Worm (Caenorhabditis elegans) whole organism, mixed stage, embryonic: ENCODE results near the gene C15C7.4.
A peak's percentile ranks its signal among the peaks of the same experiment; 100 is the strongest.

Experiments used
- M03D4.4 ChIP-seq: sonication (generic microtip); optimal IDR thresholded peaks from 2 replicates; lab custom pipeline; 2017; ENCODE audit warnings: mild to moderate bottlenecking, missing genetic modification characterization, missing compliant biosample characterization
- bed-3 ChIP-seq: fragments of 200-800 bp; sonication (Bioruptor generic); optimal IDR thresholded peaks from 3 replicates; lab custom pipeline; 2018; ENCODE audit warnings: mild to moderate bottlenecking, missing genetic modification characterization, moderate library complexity, missing compliant biosample characterization
- blmp-1 ChIP-seq: fragments of 150-350 bp; optimal IDR thresholded peaks from 2 replicates; lab custom pipeline; 2014; ENCODE audit warnings: missing biosample characterization, missing genetic modification characterization
- ceh-39 ChIP-seq: fragments of 150-350 bp; optimal IDR thresholded peaks from 2 replicates; lab custom pipeline; 2014; ENCODE audit warnings: missing biosample characterization, missing genetic modification characterization
- ceh-43 ChIP-seq: fragments of 200-800 bp; sonication (Bioruptor generic); optimal IDR thresholded peaks from 2 replicates; lab custom pipeline; 2018; ENCODE audit warnings: mild to moderate bottlenecking, missing genetic modification characterization, moderate library complexity, missing compliant biosample characterization
- ceh-83 ChIP-seq: fragments of 200-800 bp; sonication (Bioruptor generic); optimal IDR thresholded peaks from 2 replicates; lab custom pipeline; 2018; ENCODE audit warnings: mild to moderate bottlenecking, missing genetic modification characterization, missing compliant biosample characterization
- ces-1 ChIP-seq: fragments of 150-350 bp; optimal IDR thresholded peaks from 2 replicates; lab custom pipeline; 2014; ENCODE audit warnings: missing biosample characterization, missing genetic modification reagents, missing genetic modification characterization
- cnd-1 ChIP-seq: fragments of 200-800 bp; sonication (Bioruptor generic); optimal IDR thresholded peaks from 2 replicates; lab custom pipeline; 2018; ENCODE audit warnings: mild to moderate bottlenecking, missing genetic modification characterization, missing compliant biosample characterization
- drap-1 ChIP-seq: fragments of 200-800 bp; sonication (Bioruptor generic); optimal IDR thresholded peaks from 3 replicates; lab custom pipeline; 2018; ENCODE audit warnings: mild to moderate bottlenecking, missing genetic modification characterization, missing compliant biosample characterization
- elt-1 ChIP-seq: sonication (generic microtip); optimal IDR thresholded peaks from 2 replicates; lab custom pipeline; 2017; ENCODE audit warnings: missing genetic modification characterization, mild to moderate bottlenecking, missing compliant biosample characterization, antibody characterized with exemption, moderate library complexity, borderline replicate concordance; ENCODE audit not compliant: insufficient read depth
- elt-3 ChIP-seq: fragments of 150-350 bp; optimal IDR thresholded peaks from 2 replicates; lab custom pipeline; 2014; ENCODE audit warnings: missing biosample characterization, missing genetic modification characterization
- flh-1 ChIP-seq: fragments of 200-800 bp; sonication (Bioruptor generic); optimal IDR thresholded peaks from 2 replicates; lab custom pipeline; 2018; ENCODE audit warnings: mild to moderate bottlenecking, missing genetic modification characterization, moderate library complexity, missing compliant biosample characterization
- ham-2 ChIP-seq: fragments of 200-800 bp; sonication (Bioruptor generic); optimal IDR thresholded peaks from 2 replicates; lab custom pipeline; 2018; ENCODE audit warnings: mild to moderate bottlenecking, missing genetic modification characterization, missing compliant biosample characterization
- hlh-1 ChIP-seq: fragments of 150-350 bp; optimal IDR thresholded peaks from 2 replicates; lab custom pipeline; 2014; ENCODE audit warnings: missing biosample characterization, missing genetic modification reagents, missing genetic modification characterization
- lin-13 ChIP-seq: fragments of 150-350 bp; optimal IDR thresholded peaks from 2 replicates; lab custom pipeline; 2014; ENCODE audit warnings: missing biosample characterization, missing genetic modification characterization
- mab-5 ChIP-seq: fragments of 150-350 bp; optimal IDR thresholded peaks from 2 replicates; lab custom pipeline; 2014; ENCODE audit warnings: missing biosample characterization, missing genetic modification characterization
- mep-1 ChIP-seq: fragments of 150-350 bp; optimal IDR thresholded peaks from 2 replicates; lab custom pipeline; 2017; ENCODE audit warnings: missing biosample characterization, missing genetic modification reagents, missing genetic modification characterization, inconsistent platforms
- nhr-12 ChIP-seq: fragments of 150-350 bp; optimal IDR thresholded peaks from 2 replicates; lab custom pipeline; 2014; ENCODE audit warnings: missing biosample characterization, missing genetic modification characterization
- nhr-2 ChIP-seq: fragments of 150-350 bp; optimal IDR thresholded peaks from 2 replicates; lab custom pipeline; 2014; ENCODE audit warnings: missing biosample characterization, missing genetic modification characterization
- nhr-28 ChIP-seq: fragments of 150-350 bp; optimal IDR thresholded peaks from 2 replicates; lab custom pipeline; 2014; ENCODE audit warnings: missing biosample characterization, missing genetic modification characterization
- nhr-76 ChIP-seq: sonication (generic microtip); optimal IDR thresholded peaks from 2 replicates; lab custom pipeline; 2017; ENCODE audit warnings: missing biosample characterization, missing genetic modification characterization
- pha-4 ChIP-seq: fragments of 150-350 bp; optimal IDR thresholded peaks from 2 replicates; lab custom pipeline; 2018; ENCODE audit warnings: missing biosample characterization, missing genetic modification reagents, missing genetic modification characterization
- sem-2 ChIP-seq: fragments of 200-800 bp; sonication (Bioruptor generic); optimal IDR thresholded peaks from 2 replicates; lab custom pipeline; 2018; ENCODE audit warnings: mild to moderate bottlenecking, missing genetic modification characterization, missing compliant biosample characterization
- snpc-4 ChIP-seq: fragments of 150-350 bp; optimal IDR thresholded peaks from 2 replicates; lab custom pipeline; 2014; ENCODE audit warnings: missing biosample characterization, missing genetic modification characterization
- sptf-1 ChIP-seq: sonication (generic microtip); optimal IDR thresholded peaks from 2 replicates; lab custom pipeline; 2017; ENCODE audit warnings: mild to moderate bottlenecking, missing genetic modification characterization, moderate library complexity, missing compliant biosample characterization
- tbx-8 ChIP-seq: fragments of 200-800 bp; sonication (Bioruptor generic); optimal IDR thresholded peaks from 2 replicates; lab custom pipeline; 2018; ENCODE audit warnings: mild to moderate bottlenecking, missing genetic modification characterization, moderate library complexity, missing compliant biosample characterization
- unc-120 ChIP-seq: sonication (generic microtip); optimal IDR thresholded peaks from 2 replicates; lab custom pipeline; 2017; ENCODE audit warnings: missing genetic modification characterization, missing compliant biosample characterization; ENCODE audit not compliant: poor library complexity, severe bottlenecking
- unc-62 ChIP-seq: fragments of 150-350 bp; optimal IDR thresholded peaks from 2 replicates; lab custom pipeline; 2014; ENCODE audit warnings: missing biosample characterization, missing genetic modification reagents, missing genetic modification characterization
- ztf-11 ChIP-seq: fragments of 150-350 bp; optimal IDR thresholded peaks from 2 replicates; lab custom pipeline; 2014; ENCODE audit warnings: missing biosample characterization, missing genetic modification characterization

Gene C15C7.4

DNA sequence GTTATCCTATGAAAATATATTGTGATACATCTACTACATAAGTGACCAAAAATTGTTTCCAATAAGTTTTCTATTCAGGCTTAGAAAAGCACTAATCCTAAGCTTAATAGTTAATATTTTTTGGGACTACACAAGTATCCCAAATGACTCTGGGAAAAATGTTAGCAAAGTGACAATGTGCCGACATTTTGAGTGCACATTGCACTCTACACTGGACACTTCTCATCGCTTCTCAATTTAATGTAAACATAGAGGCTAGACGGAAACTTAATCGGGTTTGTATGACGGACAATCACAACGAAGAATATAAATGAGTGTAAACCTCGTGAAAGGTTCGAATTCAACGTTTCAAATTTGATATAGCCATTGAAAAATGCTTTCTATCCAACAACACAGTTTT is 33.7 kb upstream of the C15C7.4 start:
- TF ChIP-seq ztf-11 (tag; lab: Kevin White, UChicago), result no peak
- TF ChIP-seq ces-1 (GFP tag; lab: Kevin White, UChicago), result peak; percentile 65
- no peak for TF ChIP-seq tbx-8
- no peak for TF ChIP-seq nhr-28 (tag; lab: Kevin White, UChicago)
- no peak for TF ChIP-seq nhr-76 (tag; lab: Kevin White, UChicago)
- TF ChIP-seq pha-4 (tag; lab: Kevin White, UChicago), result peak; percentile 65
- TF ChIP-seq hlh-1 (tag; lab: Kevin White, UChicago), result peak; percentile 17
- TF ChIP-seq unc-62, result peak; percentile 55

DNA sequence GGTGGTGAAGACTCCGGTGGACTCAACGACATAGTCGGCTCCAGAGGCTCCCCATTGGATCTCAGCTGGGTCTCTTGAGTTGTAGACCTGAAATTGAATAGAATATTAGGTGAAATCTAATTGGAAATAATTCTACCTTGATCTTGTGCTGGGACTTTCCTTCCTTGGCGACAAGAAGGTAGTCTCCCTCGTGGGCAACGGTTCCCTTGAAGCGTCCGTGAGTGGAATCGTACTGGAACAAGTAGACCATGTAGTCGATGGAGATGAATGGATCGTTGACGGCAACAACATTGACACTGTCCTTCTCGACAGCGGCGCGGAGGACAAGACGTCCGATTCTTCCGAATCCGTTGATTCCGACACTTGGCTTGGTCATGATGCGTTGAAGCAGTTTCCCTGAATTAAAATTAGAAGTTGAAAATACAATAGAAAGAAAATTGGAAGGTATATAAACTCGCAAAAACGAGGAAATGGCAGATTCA is 32.4 kb upstream of the C15C7.4 start, which contains the start of gene gpd-3:
Gene gpd-3 (minus strand): TSS at position 396 of the 482 bp plus-strand sequence.
- TF ChIP-seq unc-120, result no peak
- TF ChIP-seq ceh-83 (GFP tag; lab: Kevin White, UChicago), result no peak
- no peak for TF ChIP-seq flh-1 (GFP tag; lab: Kevin White, UChicago)
- no peak for TF ChIP-seq sem-2 (GFP tag; lab: Kevin White, UChicago)
- no peak for TF ChIP-seq ces-1 (GFP tag; lab: Kevin White, UChicago)
- TF ChIP-seq lin-13 (tag; lab: Kevin White, UChicago), result no peak
- TF ChIP-seq ceh-39 (tag; lab: Kevin White, UChicago), result no peak
- no peak for TF ChIP-seq blmp-1 (tag; lab: Kevin White, UChicago)
- TF ChIP-seq nhr-2 (tag; lab: Kevin White, UChicago), result no peak
- TF ChIP-seq hlh-1 (tag; lab: Kevin White, UChicago), result no peak
- TF ChIP-seq sptf-1 (tag; lab: Kevin White, UChicago), result no peak
- no peak for TF ChIP-seq ztf-11 (tag; lab: Kevin White, UChicago)
- no peak for TF ChIP-seq cnd-1 (tag; lab: Kevin White, UChicago)
- no peak for TF ChIP-seq ceh-43
- no peak for TF ChIP-seq mab-5 (tag; lab: Kevin White, UChicago)
- TF ChIP-seq ham-2, result no peak

DNA sequence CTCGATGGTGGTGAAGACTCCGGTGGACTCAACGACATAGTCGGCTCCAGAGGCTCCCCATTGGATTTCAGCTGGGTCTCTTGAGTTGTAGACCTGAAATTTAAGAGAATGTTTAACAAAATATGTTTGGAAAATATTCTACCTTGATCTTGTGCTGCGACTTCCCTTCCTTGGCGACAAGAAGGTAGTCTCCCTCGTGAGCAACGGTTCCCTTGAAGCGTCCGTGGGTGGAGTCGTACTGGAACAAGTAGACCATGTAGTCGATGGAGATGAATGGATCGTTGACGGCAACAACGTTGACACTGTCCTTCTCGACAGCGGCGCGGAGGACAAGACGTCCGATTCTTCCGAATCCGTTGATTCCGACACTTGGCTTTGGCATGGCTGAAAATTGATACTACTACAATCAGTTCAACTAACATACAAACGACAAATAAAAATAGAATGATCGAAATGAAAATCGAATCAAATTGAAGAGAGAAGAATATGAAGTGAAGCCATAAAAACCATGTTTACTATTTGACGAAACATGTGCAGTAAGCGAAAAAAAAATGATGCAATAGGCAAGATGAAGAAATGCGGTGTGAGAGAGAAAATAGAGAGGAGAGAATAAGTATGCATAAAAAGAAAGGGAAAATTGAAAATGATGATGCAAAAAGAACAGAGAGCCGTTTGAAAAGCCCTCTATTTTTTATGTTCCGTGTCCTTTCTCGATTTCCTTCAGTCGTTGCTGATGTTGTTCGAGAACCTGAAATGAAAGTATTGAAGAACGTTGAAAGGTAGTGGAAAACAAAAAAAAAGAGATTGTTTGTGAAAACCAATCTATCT is 30.8 kb upstream of the C15C7.4 start, which contains the start of gene gpd-2:
Gene gpd-2 (minus strand): TSS at position 384 of the 828 bp plus-strand sequence.
- TF ChIP-seq elt-3 (tag; lab: Kevin White, UChicago) (no peak), ceh-39 (tag; lab: Kevin White, UChicago) (no peak), tbx-8 (no peak), mep-1 (tag; lab: Kevin White, UChicago) (no peak), elt-1 (no peak)
- TF ChIP-seq, all 35 proteins: peak for 0

DNA sequence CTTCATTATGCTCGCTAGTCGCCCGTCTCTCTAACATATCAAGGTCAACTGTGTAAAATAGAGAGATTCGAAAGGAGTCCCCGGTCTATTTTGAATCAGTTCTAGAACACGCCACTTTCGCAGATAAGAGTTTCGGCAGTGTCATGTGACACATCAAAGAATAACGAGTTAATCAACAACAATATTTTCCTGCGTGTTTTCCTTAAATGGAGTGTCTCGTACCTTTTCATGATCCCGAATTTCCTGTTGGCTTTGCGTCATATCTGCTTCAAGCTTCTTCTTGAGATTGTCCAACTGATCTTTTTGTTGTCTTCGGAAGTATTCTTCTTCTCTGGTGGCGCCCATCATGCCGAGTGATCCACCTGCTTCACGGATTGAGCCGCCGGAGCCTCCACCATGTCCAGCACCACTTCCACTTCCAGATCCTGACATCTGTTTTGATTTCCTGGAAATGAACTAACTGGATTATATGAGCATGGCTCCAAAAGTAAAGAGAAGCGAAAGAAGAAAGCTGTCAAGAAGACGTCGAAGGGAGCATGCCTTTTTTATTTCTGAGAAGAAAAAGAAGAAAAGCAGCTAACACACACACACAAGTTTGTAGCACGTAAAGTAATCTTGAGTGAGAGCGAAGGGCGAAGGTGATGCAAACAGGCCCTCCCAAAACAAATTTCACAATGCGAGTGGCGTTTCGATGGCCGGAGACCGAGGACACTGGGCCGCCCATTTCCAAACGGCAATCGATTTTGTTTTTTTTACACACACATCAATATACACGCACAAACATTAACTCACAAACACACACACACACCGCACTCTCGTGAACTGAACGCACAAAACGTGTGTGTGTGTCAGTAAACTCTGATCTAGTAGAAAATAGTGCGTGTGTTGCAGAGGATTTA is 30.0 kb upstream of the C15C7.4 start:
- no peak for TF ChIP-seq mab-5 (tag; lab: Kevin White, UChicago)
- TF ChIP-seq bed-3 (GFP tag; lab: Kevin White, UChicago), result no peak
- TF ChIP-seq sptf-1 (tag; lab: Kevin White, UChicago), result no peak
- no peak for TF ChIP-seq snpc-4 (tag; lab: Kevin White, UChicago)
- TF ChIP-seq blmp-1 (tag; lab: Kevin White, UChicago), result no peak
- no peak for TF ChIP-seq nhr-2 (tag; lab: Kevin White, UChicago)
- no peak for TF ChIP-seq tbx-8
- no peak for TF ChIP-seq elt-1
- no peak for TF ChIP-seq nhr-76 (tag; lab: Kevin White, UChicago)
- TF ChIP-seq lin-13 (tag; lab: Kevin White, UChicago), result no peak
- TF ChIP-seq nhr-12 (tag; lab: Kevin White, UChicago), result no peak
- TF ChIP-seq M03D4.4 (tag; lab: Kevin White, UChicago), result no peak
- TF ChIP-seq drap-1 (GFP tag; lab: Kevin White, UChicago), result no peak
